Worm (Caenorhabditis elegans) whole organism, late embryonic: Measurements from ENCODE around the gene F09E5.14.

Experiments
- C38D4.7 ChIP-seq: fragments of 200-800 bp; sonication (Bioruptor generic); optimal IDR thresholded peaks from 2 replicates; lab custom pipeline; 2018; ENCODE audit warnings: mild to moderate bottlenecking, missing genetic modification characterization, moderate library complexity, missing compliant biosample characterization
- F13H6.1 ChIP-seq: sonication (generic microtip); optimal IDR thresholded peaks from 2 replicates; lab custom pipeline; 2016; ENCODE audit warnings: missing genetic modification characterization, missing compliant biosample characterization
- K09A11.1 ChIP-seq: sonication (generic microtip); optimal IDR thresholded peaks from 2 replicates; lab custom pipeline; 2017; ENCODE audit warnings: antibody characterized with exemption, mild to moderate bottlenecking, missing genetic modification characterization, missing compliant biosample characterization; ENCODE audit not compliant: insufficient read depth
- ahr-1 ChIP-seq: sonication (generic microtip); optimal IDR thresholded peaks from 2 replicates; lab custom pipeline; 2016; ENCODE audit warnings: missing genetic modification characterization, missing compliant biosample characterization
- ceh-14 ChIP-seq: sonication (generic microtip); optimal IDR thresholded peaks from 2 replicates; lab custom pipeline; 2016; ENCODE audit warnings: missing genotype, missing genetic modification characterization, missing compliant biosample characterization
- ceh-18 ChIP-seq: sonication (generic microtip); optimal IDR thresholded peaks from 2 replicates; lab custom pipeline; 2016; ENCODE audit warnings: missing genetic modification characterization, missing compliant biosample characterization
- ceh-19 ChIP-seq: fragments of 200-800 bp; sonication (Bioruptor generic); optimal IDR thresholded peaks from 2 replicates; lab custom pipeline; 2018; ENCODE audit warnings: mild to moderate bottlenecking, missing genetic modification characterization, missing compliant biosample characterization
- ceh-2 ChIP-seq: sonication (generic microtip); optimal IDR thresholded peaks from 2 replicates; lab custom pipeline; 2016; ENCODE audit warnings: missing genotype, missing genetic modification characterization, missing compliant biosample characterization
- ceh-22 ChIP-seq: sonication (generic microtip); optimal IDR thresholded peaks from 2 replicates; lab custom pipeline; 2017; ENCODE audit warnings: missing biosample characterization, missing genetic modification characterization
- ceh-24 ChIP-seq: sonication (generic microtip); optimal IDR thresholded peaks from 2 replicates; lab custom pipeline; 2016; ENCODE audit warnings: mild to moderate bottlenecking, missing genetic modification characterization, missing compliant biosample characterization
- ceh-31 ChIP-seq: sonication (generic microtip); optimal IDR thresholded peaks from 2 replicates; lab custom pipeline; 2016; ENCODE audit warnings: missing genetic modification characterization, missing compliant biosample characterization
- ceh-45 ChIP-seq: fragments of 200-800 bp; sonication (Bioruptor generic); IDR thresholded peaks from 2 replicates; pipeline ENCODE4 v1.3.6; 2022; ENCODE audit warnings: missing genetic modification reagents, missing genetic modification characterization, missing compliant biosample characterization
- ceh-48 ChIP-seq: sonication (generic microtip); optimal IDR thresholded peaks from 2 replicates; lab custom pipeline; 2016; ENCODE audit warnings: missing genetic modification characterization, inconsistent platforms, missing compliant biosample characterization
- ceh-6 ChIP-seq: fragments of 200-800 bp; sonication (Bioruptor generic); optimal IDR thresholded peaks from 2 replicates; lab custom pipeline; 2018; ENCODE audit warnings: mild to moderate bottlenecking, missing genetic modification characterization, missing compliant biosample characterization
- ceh-9 ChIP-seq: sonication (generic microtip); optimal IDR thresholded peaks from 2 replicates; lab custom pipeline; 2016; ENCODE audit warnings: mild to moderate bottlenecking, missing genetic modification characterization, inconsistent platforms, missing compliant biosample characterization
- elt-2 ChIP-seq: sonication (generic microtip); optimal IDR thresholded peaks from 2 replicates; lab custom pipeline; 2016; ENCODE audit warnings: missing genetic modification reagents, missing genetic modification characterization, missing compliant biosample characterization
- elt-4 ChIP-seq: sonication (generic microtip); optimal IDR thresholded peaks from 2 replicates; lab custom pipeline; 2016; ENCODE audit warnings: missing genetic modification characterization, missing compliant biosample characterization
- fax-1 ChIP-seq: sonication (generic microtip); optimal IDR thresholded peaks from 2 replicates; lab custom pipeline; 2016; ENCODE audit warnings: missing genotype, missing genetic modification characterization, missing compliant biosample characterization
- fkh-10 ChIP-seq: fragments of 150-350 bp; optimal IDR thresholded peaks from 2 replicates; lab custom pipeline; 2014; ENCODE audit warnings: missing biosample characterization, missing genetic modification reagents, missing genetic modification characterization
- fkh-6 ChIP-seq: sonication (generic microtip); optimal IDR thresholded peaks from 2 replicates; lab custom pipeline; 2016; ENCODE audit warnings: missing genetic modification characterization, missing compliant biosample characterization
- hlh-13 ChIP-seq: fragments of 200-800 bp; sonication (Bioruptor generic); optimal IDR thresholded peaks from 2 replicates; lab custom pipeline; 2018; ENCODE audit warnings: mild to moderate bottlenecking, missing genetic modification characterization, missing compliant biosample characterization
- hlh-30 ChIP-seq: sonication (generic microtip); optimal IDR thresholded peaks from 2 replicates; lab custom pipeline; 2017; ENCODE audit warnings: antibody characterized with exemption, missing genetic modification characterization, missing compliant biosample characterization; ENCODE audit not compliant: insufficient read depth
- lim-6 ChIP-seq: sonication (generic microtip); optimal IDR thresholded peaks from 2 replicates; lab custom pipeline; 2016; ENCODE audit warnings: missing genetic modification characterization, missing compliant biosample characterization
- madf-2 ChIP-seq: sonication (generic microtip); optimal IDR thresholded peaks from 2 replicates; lab custom pipeline; 2017; ENCODE audit warnings: missing genetic modification characterization, missing compliant biosample characterization
- mec-3 ChIP-seq: sonication (generic microtip); optimal IDR thresholded peaks from 2 replicates; lab custom pipeline; 2016; ENCODE audit warnings: borderline replicate concordance, missing genetic modification characterization, missing compliant biosample characterization
- nfya-1 ChIP-seq: sonication (generic microtip); optimal IDR thresholded peaks from 2 replicates; lab custom pipeline; 2017; ENCODE audit warnings: missing genetic modification characterization, mild to moderate bottlenecking, missing compliant biosample characterization, antibody characterized with exemption, moderate library complexity
- nhr-11 ChIP-seq: fragments of 150-350 bp; optimal IDR thresholded peaks from 2 replicates; lab custom pipeline; 2014; ENCODE audit warnings: missing biosample characterization, missing genetic modification characterization
- npax-4 ChIP-seq: sonication (generic microtip); optimal IDR thresholded peaks from 2 replicates; lab custom pipeline; 2016; ENCODE audit warnings: missing genetic modification characterization, missing compliant biosample characterization
- odd-2 ChIP-seq: sonication (generic microtip); optimal IDR thresholded peaks from 2 replicates; lab custom pipeline; 2017; ENCODE audit warnings: antibody characterized with exemption, mild to moderate bottlenecking, missing genetic modification characterization, missing compliant biosample characterization
- pax-1 ChIP-seq: fragments of 150-350 bp; optimal IDR thresholded peaks from 2 replicates; lab custom pipeline; 2014; ENCODE audit warnings: missing biosample characterization, missing genetic modification characterization
- ref-2 ChIP-seq: sonication (generic microtip); optimal IDR thresholded peaks from 2 replicates; lab custom pipeline; 2016; ENCODE audit warnings: missing genetic modification characterization, missing compliant biosample characterization
- rnt-1 ChIP-seq: sonication (generic microtip); optimal IDR thresholded peaks from 2 replicates; lab custom pipeline; 2016; ENCODE audit warnings: missing genetic modification characterization, missing compliant biosample characterization
- sdc-2 ChIP-seq: sonication (generic microtip); optimal IDR thresholded peaks from 2 replicates; lab custom pipeline; 2016; ENCODE audit warnings: missing genotype, missing genetic modification characterization, missing compliant biosample characterization
- sox-2 ChIP-seq: fragments of 200-800 bp; sonication (Bioruptor generic); IDR thresholded peaks from 2 replicates; pipeline ENCODE4 v1.3.6; 2022; ENCODE audit warnings: missing genetic modification reagents, missing genetic modification characterization, missing compliant biosample characterization
- sox-4 ChIP-seq: sonication (generic microtip); optimal IDR thresholded peaks from 2 replicates; lab custom pipeline; 2017; ENCODE audit warnings: mild to moderate bottlenecking, missing genetic modification characterization, inconsistent platforms, missing compliant biosample characterization
- syd-9 ChIP-seq: sonication (generic microtip); optimal IDR thresholded peaks from 2 replicates; lab custom pipeline; 2016; ENCODE audit warnings: mild to moderate bottlenecking, missing genetic modification characterization, moderate library complexity, missing compliant biosample characterization
- tbx-2 ChIP-seq: sonication (generic microtip); optimal IDR thresholded peaks from 2 replicates; lab custom pipeline; 2016; ENCODE audit warnings: missing genetic modification characterization, missing compliant biosample characterization
- tbx-7 ChIP-seq: sonication (generic microtip); optimal IDR thresholded peaks from 2 replicates; lab custom pipeline; 2016; ENCODE audit warnings: missing genotype, missing genetic modification characterization, missing compliant biosample characterization
- unc-3 ChIP-seq, 2 experiments: fragments of 200-800 bp in 1 of 2; sonication (Bioruptor generic) in 1 of 2; sonication (generic microtip) in 1 of 2; conservative IDR thresholded peaks in 1 of 2; optimal IDR thresholded peaks in 1 of 2; 2 replicates each; pipeline versions ENCODE4 v1.3.6 to Lab custom; 2016 to 2022; ENCODE audit warnings: missing compliant biosample characterization in 2 of 2, missing genetic modification characterization in 2 of 2, missing genetic modification reagents in 1 of 2

Gene F09E5.14

DNA sequence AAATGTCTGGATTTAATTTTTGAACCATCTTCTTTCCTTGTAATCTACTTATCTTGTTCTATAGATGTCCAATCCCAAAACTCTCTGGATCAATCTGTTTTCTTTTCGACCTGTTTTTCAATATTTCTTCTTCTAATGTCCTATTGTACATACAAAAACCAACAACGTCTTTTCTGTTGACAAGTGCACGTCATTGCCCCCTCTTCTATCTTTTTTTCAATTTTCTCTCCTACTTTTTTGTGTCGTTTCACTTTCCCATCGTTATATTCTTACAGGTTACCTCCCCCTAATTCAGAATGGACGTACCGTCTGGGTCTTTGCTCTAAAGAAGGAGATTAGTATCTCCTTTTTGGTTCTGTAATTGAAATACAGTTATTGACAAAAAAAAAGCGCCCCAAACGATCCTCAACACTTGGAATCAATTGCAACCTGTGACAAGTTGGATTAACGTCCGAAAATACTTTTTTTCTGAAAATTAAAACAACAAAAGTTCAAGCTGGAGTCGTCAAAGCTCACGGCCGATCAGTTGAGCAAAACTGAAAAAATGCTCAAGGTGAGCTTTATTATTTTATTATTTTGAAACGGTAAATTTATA is 21.8 kb downstream of the F09E5.14 start, which contains the start of gene vhp-1:
Gene vhp-1 (plus strand): TSS at position 545 of the 595 bp plus-strand sequence.
- no peak for TF ChIP-seq ceh-24
- no peak for TF ChIP-seq ceh-22 (tag; lab: Kevin White, UChicago)
- TF ChIP-seq ceh-48, result no peak
- TF ChIP-seq F13H6.1, result no peak
- no peak for TF ChIP-seq sdc-2 (tag; lab: Kevin White, UChicago)
- no peak for TF ChIP-seq ahr-1
- no peak for TF ChIP-seq unc-3 (GFP tag; conservative IDR thresholded peaks at IDR 0.05; lab: Robert Waterston, UW)
- TF ChIP-seq unc-3 (tag; optimal IDR thresholded peaks at IDR 0.05; lab: Kevin White, UChicago), result no peak
- TF ChIP-seq pax-1 (tag; lab: Kevin White, UChicago), result no peak
- TF ChIP-seq odd-2, result no peak
- TF ChIP-seq ceh-14, result no peak

DNA sequence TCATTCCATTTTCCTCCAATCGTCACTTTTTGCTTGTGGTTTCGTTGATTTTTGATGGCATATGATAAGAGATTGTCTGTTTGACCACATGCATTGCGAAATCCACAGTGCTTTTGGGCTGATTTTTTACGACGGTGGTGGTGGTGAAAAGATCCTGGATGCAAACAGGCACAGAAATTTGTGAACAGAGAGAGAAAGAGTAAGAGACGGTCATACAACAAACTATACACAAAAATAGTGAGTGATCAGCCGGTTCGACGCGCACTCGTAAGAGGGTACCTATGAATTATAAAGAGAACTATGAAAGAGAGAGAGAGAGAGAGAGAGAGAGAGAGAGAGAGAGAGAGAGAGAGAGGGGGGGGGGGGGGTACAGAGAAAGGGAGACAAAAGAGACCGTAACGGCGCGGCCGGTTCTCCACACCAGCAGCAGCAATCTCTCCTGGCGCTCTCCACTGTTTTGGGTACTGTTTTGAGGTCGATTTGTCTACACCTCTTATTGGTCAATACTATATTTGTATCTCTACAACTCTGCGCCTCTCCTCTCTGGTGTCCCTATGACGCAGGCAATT is 22.9 kb downstream of the F09E5.14 start:
- no peak for TF ChIP-seq sox-4 (tag; lab: Kevin White, UChicago)
- TF ChIP-seq ref-2 (tag; lab: Kevin White, UChicago), result peak; percentile 21
- TF ChIP-seq nhr-11 (tag; lab: Kevin White, UChicago), result no peak
- peak; percentile 22 for TF ChIP-seq tbx-2 (tag; lab: Kevin White, UChicago)
- TF ChIP-seq nfya-1, result peak; percentile 28
- no peak for TF ChIP-seq hlh-30 (tag; lab: Kevin White, UChicago)
- no peak for TF ChIP-seq npax-4 (tag; lab: Kevin White, UChicago)
- TF ChIP-seq ceh-31, result peak; percentile 45
- TF ChIP-seq, all 69 proteins: peak for 4

- TF ChIP-seq nfya-1 (peak; percentile 4), ceh-18 (tag; lab: Kevin White, UChicago) (no peak)
Measured at ce11 chrII:5320205-5320951, 24.3 kb downstream of the F09E5.14 start.

- no peak for TF ChIP-seq ceh-19 (GFP tag; lab: Kevin White, UChicago)
- no peak for TF ChIP-seq syd-9 (tag; lab: Kevin White, UChicago)
- no peak for TF ChIP-seq tbx-2 (tag; lab: Kevin White, UChicago)
- TF ChIP-seq rnt-1 (tag; lab: Kevin White, UChicago), result no peak
- no peak for TF ChIP-seq hlh-30 (tag; lab: Kevin White, UChicago)
- TF ChIP-seq ref-2 (tag; lab: Kevin White, UChicago), result no peak
- TF ChIP-seq ceh-2 (tag; lab: Kevin White, UChicago), result no peak
- no peak for TF ChIP-seq madf-2 (tag; lab: Kevin White, UChicago)
- no peak for TF ChIP-seq sox-2 (GFP tag; lab: Robert Waterston, UW)
- TF ChIP-seq C38D4.7 (GFP tag; lab: Kevin White, UChicago), result no peak
- no peak for TF ChIP-seq elt-2
Measured at ce11 chrII:5311746-5312145, 32.9 kb downstream of the F09E5.14 start, which contains the start of gene gcy-12. gcy-12 (plus strand) TSS chrII:5312046.

- no peak for TF ChIP-seq ceh-6 (GFP tag; lab: Kevin White, UChicago)
- no peak for TF ChIP-seq hlh-13 (GFP tag; lab: Kevin White, UChicago)
- TF ChIP-seq fkh-10 (GFP tag; lab: Kevin White, UChicago), result no peak
- TF ChIP-seq tbx-7 (tag; lab: Kevin White, UChicago), result no peak
- no peak for TF ChIP-seq ceh-45 (GFP tag; lab: Robert Waterston, UW)
- no peak for TF ChIP-seq fax-1
- TF ChIP-seq K09A11.1 (tag; lab: Kevin White, UChicago), result no peak
- no peak for TF ChIP-seq mec-3
- TF ChIP-seq lim-6, result no peak
- no peak for TF ChIP-seq ceh-9 (tag; lab: Kevin White, UChicago)
- no peak for TF ChIP-seq ceh-22 (tag; lab: Kevin White, UChicago)
- no peak for TF ChIP-seq fkh-6
- no peak for TF ChIP-seq elt-4 (tag; lab: Kevin White, UChicago)
- TF ChIP-seq unc-3 (GFP tag; conservative IDR thresholded peaks at IDR 0.05; lab: Robert Waterston, UW), result no peak
- no peak for TF ChIP-seq unc-3 (tag; optimal IDR thresholded peaks at IDR 0.05; lab: Kevin White, UChicago)
- no peak for TF ChIP-seq elt-2
Measured at ce11 chrII:5310795-5311194, 33.9 kb downstream of the F09E5.14 start.
